Fruit fly (Drosophila melanogaster): Measurements from ENCODE around the gene ouib.

ouib gene

DNA sequence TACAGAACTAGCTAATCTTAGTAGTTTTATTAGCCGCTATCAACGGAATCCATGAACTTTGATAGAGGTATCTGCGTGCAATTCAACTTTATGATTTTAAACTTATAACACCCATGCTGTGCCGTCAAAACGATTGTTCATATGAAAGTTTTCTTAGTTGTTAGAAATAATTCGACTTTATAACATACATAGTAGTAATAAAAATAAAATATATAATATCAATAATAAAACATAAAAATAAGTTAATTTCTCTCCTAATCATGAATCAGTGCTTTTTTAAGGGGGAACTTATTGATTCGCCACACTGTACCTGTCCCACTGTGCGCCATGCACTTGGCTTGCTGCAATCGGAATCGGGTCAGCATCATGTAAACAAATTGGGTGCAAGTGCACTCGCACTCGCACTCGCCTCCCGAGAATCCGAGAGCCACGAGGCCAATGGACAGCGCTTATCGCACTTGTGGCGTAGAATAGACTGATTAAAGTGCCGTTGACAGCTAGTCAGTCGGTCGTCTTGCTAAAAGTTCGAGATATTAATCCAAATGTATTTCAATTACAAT, 13.3 kb upstream of the ouib start:
- TF ChIP-seq CG8478 (optimal IDR thresholded peaks at IDR 0.05) (no peak), CTCF (optimal IDR thresholded peaks at IDR 0.05) (no peak)

DNA sequence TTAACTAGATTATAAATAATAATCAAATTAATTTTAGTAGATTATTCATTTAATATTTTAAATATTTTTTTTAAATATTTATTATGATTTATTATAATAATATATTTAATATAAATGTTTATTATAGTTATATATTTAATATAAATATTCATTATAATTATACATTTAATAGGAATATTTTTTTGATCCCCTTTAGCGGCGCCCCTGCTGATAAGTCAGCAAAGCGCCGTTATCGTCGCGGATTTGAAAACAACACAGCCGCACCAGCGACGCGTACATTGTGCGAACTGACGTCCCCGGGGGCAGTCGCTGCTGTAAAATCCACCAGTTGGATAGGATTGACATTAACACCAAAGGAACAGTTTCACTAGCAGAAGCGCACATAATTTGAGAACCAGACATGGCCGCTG, 12.6 kb upstream of the ouib start, which contains the start of gene CG8112:
CG8112 (plus strand) TSS at position 212 of the 410 bp plus-strand sequence.
- TF ChIP-seq CTCF (optimal IDR thresholded peaks at IDR 0.05) (no peak), CG8478 (optimal IDR thresholded peaks at IDR 0.05) (no peak)

DNA sequence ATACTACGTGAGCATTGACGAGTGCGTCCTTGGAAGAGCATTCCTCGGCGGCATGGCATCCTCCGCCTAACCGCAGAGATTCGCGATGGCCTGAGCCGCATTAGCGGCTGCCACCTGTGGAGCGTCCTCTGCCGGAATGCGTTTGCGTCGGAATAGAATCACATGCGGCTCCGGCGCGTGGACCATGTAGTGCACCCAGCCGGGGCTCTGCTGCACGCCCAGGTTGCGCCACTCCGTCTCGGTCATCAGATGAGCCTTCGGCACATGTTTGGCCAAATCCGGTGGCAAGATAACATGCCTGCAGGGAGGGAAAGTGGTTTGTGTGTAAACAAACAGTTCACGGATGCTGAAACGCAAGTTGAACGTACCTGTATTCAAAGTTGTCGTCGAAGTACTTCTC, 9.9 kb upstream of the ouib start:
- TF ChIP-seq CG8478 (optimal IDR thresholded peaks at IDR 0.05) (no peak), CTCF (optimal IDR thresholded peaks at IDR 0.05) (peak in 1 of 2 experiments; percentile 22)

DNA sequence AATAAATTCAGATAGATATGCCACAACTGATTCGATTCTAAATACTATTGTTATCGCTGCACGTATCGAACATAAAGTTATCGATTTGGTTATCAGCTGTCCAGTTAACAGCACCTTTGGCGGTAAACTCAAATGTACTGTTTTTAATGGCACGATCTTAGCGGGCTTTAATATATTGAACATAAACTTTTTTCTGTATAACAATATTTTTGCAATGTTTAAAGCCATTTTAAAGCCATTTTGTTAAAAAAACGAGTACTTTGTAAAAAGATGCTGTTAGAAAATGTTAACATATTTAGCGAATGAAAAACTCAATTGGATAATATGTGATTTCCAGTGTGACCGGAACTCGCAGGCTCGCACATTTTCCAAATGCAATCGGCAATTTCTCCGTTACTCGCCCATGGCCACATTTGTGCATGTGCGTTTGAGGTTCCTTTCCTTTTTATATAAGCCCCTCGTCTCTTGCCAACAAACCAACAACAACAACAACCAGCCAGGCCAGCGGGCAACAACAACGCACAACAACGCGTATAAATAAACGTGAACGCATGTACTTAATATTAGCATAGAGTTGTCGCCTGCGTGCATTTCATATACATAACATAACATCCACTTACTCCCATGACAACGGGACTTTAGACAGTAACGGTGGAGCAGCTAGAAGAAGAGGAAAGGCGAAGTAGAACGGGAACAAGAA, 9.3 kb upstream of the ouib start, which contains the start of gene TMEM216:
TMEM216 (plus strand) TSS at position 393 of the 700 bp plus-strand sequence.
- TF ChIP-seq CG8478 (optimal IDR thresholded peaks at IDR 0.05) (no peak), CTCF (optimal IDR thresholded peaks at IDR 0.05) (peak in 1 of 2 experiments; percentile 19)

DNA sequence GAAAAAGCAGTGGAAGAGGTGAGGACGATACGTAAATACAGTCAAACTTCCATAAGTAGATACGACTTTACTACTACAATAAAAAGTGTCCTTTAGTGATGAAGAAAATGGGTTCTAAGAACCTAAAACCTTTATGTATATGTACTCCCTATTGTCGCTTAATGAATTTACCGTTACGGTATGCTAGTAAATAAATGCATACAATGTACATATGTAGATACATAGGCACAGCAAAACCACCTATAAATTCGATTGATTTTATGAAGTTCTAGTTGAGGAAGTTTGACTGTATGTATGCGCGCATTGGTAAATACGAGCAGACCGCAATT, 8.8 kb upstream of the ouib start:
- TF ChIP-seq CG8478 (optimal IDR thresholded peaks at IDR 0.05) = no peak
- TF ChIP-seq CTCF (optimal IDR thresholded peaks at IDR 0.05) = no peak

DNA sequence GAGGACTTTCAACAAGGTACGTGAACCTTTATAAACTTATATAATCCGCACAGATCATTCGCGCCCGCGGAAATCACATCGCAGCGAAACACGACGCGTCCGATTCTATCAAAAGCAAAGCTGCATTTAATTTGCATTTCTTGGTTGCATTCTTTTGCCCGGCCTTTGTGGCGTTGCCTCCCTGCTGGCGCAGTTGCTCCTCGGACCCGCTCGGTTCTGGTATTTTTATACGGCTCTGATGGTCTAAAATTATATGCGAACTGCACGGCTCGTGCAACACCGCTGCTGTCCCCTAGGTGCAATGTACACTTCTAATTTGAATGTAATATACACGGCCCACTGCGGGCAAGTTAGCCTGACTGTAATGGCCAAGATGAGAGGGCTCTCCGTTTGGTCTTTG, 6.9 kb upstream of the ouib start, which contains the start of gene Cks85A:
Cks85A (minus strand) TSS at position 101 of the 400 bp plus-strand sequence.
- TF ChIP-seq CTCF (optimal IDR thresholded peaks at IDR 0.05) (no peak), CG8478 (optimal IDR thresholded peaks at IDR 0.05) (no peak)

DNA sequence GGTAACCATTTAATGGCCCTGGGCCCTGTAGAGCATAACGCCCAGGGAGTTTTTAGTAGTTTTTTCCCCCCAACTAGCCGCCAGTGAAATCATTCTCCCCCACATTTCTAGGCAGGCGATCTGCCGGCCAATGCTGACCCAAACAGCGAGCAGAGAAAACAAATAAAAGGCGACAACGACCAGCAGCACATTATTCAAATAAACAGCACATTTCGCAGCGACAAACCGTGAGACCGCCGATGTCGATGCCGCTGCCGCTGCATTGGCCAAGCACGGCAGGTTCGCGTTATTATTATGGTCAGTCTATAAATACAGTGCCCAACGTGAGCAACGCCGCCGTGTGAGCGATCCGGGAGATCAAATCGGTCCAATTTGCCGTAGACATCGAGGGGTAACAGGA, 6.4 kb upstream of the ouib start, which contains the start of gene CG11760:
CG11760 (plus strand) TSS at position 301 of the 400 bp plus-strand sequence.
- no peak for TF ChIP-seq CG8478 (optimal IDR thresholded peaks at IDR 0.05)
- no peak for TF ChIP-seq CTCF (optimal IDR thresholded peaks at IDR 0.05)

DNA sequence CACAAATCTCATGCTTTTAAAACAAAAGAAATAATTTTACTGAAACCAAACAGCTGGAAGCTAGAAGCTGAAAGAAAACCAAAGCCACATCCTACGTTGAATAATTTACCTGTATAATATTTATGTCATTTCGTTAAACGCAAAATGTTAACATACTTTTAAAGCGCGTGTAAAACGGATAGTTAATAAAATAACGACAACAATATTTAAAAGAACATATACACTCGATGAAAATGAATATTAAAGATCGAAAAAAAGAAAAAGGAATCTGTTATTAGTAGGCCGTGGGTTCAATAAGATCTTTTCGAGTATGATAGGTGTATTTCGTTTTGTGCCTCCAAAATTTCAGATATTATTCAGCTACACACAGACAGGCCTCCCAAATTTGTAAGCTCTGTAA, 4.2 kb upstream of the ouib start, which contains the start of gene CG8136:
CG8136 (plus strand) TSS at position 301 of the 400 bp plus-strand sequence.
- TF ChIP-seq CTCF (optimal IDR thresholded peaks at IDR 0.05) (no peak), CG8478 (optimal IDR thresholded peaks at IDR 0.05) (no peak)

DNA sequence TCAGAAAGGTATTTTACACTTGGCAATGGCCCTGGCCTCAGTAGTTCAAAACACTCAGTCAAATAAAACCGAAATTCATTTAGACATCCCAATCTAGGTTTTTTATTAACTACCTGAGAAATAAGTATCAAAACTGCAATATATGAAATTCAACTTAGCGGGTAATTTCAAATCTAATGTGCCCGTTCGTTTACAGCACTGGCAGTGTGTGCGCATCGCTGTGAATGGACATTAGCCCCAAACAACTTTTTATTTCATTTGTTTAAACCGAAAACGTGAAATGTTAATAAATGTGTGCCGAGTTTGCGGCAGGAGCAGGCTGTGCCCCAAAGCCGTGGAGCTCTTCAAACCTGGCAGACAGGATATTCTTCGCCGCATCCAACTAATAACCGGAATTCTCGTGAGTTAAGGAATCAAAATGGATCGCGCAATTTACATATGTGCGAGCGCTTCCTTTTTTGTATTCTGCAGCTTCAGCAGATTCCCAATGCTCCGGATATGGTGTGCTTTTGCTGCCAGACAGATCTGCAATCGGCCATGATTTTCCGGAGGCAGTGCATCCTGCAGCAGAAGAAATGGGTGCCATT, 2.2 kb upstream of the ouib start, which contains the start of gene nom:
nom (plus strand) TSS at position 213 of the 587 bp plus-strand sequence.
- TF ChIP-seq CG8478 (optimal IDR thresholded peaks at IDR 0.05) (no peak), CTCF (optimal IDR thresholded peaks at IDR 0.05) (no peak)

DNA sequence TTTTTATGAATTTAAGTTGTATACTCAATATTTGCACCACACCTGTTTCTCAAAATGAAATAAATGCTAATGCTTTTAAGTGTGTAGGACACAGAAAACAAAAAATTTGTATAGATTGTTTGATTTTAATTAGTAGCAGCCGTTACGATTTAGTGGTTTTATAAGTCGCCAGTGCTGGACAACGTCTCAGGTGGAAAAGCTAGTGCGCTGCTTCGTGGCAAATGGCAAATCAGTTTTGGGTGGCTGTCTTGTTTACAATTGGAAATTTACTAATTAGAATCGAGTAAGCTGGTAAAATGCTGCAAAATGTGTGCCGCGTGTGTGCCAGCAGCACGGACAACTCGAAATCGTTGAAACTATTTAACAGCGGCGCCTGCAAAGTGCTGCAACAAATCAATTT, 1.4 kb downstream of the ouib start, which contains the start of gene CG8159:
CG8159 (plus strand) TSS at position 223 of the 400 bp plus-strand sequence.
- no peak for TF ChIP-seq CG8478 (optimal IDR thresholded peaks at IDR 0.05)
- TF ChIP-seq CTCF (optimal IDR thresholded peaks at IDR 0.05) = no peak

DNA sequence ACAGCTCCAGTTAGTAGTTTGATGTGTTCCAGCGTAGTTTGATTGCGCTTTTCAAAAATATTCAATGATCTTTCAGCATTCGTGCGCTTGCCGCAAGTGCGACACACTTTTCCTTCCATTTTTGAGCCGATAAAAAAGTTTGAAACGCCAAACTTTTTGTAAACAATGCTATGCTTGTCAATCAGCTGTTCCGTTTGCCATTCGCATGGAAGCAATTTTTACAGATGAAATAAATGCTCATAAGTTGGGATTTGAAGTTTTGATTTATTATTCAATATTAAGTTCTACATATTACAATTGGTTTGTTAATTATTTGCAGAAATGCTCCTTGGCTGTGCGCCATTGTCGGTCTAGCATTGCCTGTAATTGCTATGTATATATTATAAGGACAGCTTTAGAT, 4.3 kb downstream of the ouib start, which contains the start of gene ranshi:
ranshi (minus strand) TSS at position 152 of the 400 bp plus-strand sequence.
- no peak for TF ChIP-seq CTCF (optimal IDR thresholded peaks at IDR 0.05)
- TF ChIP-seq CG8478 (optimal IDR thresholded peaks at IDR 0.05) = no peak

DNA sequence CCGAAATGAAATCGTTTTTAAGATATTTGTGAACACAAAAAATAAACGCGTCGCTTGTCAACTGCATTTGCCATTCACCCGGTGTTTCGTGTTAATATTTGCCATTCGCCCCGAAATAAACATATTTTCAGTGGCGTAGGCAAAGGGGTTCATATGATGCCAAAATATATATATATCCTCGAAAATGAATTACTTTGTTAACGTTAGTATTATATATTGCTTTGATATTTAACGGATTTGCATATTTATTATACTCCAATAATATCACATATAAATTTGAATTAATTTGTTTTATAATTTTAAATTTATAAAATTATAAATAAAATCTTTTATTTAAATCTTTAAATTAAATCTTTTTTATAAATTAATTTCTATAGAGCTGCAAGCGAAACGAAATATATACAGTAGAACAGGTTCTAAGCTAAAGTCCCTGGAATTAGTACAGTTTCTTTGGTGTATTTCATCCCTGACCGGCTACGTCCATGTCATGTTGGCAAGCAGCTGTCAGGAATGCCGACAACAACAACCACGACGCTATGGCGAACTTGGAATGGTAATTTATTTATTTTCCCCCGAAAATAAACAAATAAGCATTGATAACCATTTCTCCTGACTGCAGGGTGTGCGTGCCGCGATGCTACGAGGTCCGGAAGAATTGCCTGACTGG, 6.5 kb downstream of the ouib start, which contains the start of the genes M1BP and CG8202:
M1BP (minus strand) TSS at position 102 of the 667 bp plus-strand sequence.
CG8202 (plus strand) TSS at position 495 of the 667 bp plus-strand sequence.
- TF ChIP-seq CTCF (optimal IDR thresholded peaks at IDR 0.05) (no peak), CG8478 (optimal IDR thresholded peaks at IDR 0.05) (no peak)

DNA sequence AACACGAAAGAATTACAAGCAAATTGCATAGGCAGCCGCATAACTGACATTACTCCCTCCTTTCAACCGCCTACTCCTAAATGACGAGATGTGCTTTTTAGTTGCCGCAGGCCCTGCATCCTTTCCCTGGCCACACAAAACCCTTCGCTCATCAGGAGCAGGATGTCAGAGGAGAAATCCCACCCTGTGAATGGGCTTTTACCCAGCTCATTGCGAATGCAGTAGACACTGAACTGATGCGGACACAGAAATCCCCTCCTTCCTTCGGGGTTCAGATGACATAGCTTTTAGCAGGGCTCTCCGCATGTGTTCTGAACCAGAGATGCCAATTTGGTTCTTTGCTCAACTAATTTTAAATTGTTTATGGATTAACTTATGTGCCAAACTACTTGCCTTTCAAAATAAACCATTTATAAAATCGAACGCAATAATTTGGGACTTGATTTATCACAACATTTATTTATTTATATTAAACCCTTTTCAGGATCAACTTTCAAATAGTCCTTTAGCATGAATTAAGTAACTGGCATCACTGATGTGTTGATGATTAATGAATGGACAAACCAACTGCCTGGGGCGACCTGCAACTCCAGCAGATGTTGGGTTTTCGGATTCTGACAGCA, 14.0 kb downstream of the ouib start:
- TF ChIP-seq CG8478 (optimal IDR thresholded peaks at IDR 0.05) = no peak
- no peak for TF ChIP-seq CTCF (optimal IDR thresholded peaks at IDR 0.05)

DNA sequence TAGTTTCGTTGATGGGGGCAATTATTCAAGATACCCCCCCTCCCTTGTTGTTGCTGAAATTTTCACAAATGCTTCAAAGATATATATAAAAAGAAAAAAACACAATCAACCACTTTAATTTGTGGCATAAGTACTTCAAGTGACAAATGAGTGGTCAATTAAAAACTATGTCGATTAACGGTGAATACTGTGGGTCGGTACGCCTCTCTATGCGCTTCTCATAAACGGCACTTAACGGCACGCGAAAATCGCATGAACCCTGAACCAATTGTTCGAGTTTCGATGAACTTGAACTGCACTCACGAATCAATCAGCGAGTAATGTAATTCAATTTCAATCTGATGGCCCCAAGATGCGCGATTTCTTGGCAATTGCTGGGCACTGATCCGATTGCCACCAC, 14.8 kb downstream of the ouib start:
- TF ChIP-seq CTCF (optimal IDR thresholded peaks at IDR 0.05) (no peak), CG8478 (optimal IDR thresholded peaks at IDR 0.05) (no peak)

Measured in S2 (cell line).